1 worm cellular context compared by ENCODE assay signal in genomic region chrII:6825732-6826131, ce11.
TF ChIP-seq lines count a peak whose summit lies in the region.

No protein-coding gene starts in this region.

TF ChIP-seq in whole organism, L2 larva, 48 proteins besides CTCF, POLR2A, EP300 and RAD21 (continued from another document):
- peak; percentile 25 for TF ChIP-seq unc-62 (GFP tag; optimal IDR thresholded peaks at IDR 0.05; lab: Kevin White, UChicago)
- TF ChIP-seq ceh-82 (tag; optimal IDR thresholded peaks at IDR 0.05; lab: Kevin White, UChicago), result no peak
- TF ChIP-seq nhr-6 (tag; optimal IDR thresholded peaks at IDR 0.05; lab: Kevin White, UChicago), result peak; percentile 34
- no peak for TF ChIP-seq ztf-1 (GFP tag; conservative IDR thresholded peaks at IDR 0.05; lab: Robert Waterston, UW)
- no peak for TF ChIP-seq alr-1 (tag; optimal IDR thresholded peaks at IDR 0.05; lab: Kevin White, UChicago)
- no peak for TF ChIP-seq lin-13 (GFP tag; optimal IDR thresholded peaks at IDR 0.05; lab: Kevin White, UChicago)
- no peak for TF ChIP-seq unc-55 (GFP tag; optimal IDR thresholded peaks at IDR 0.05; lab: Kevin White, UChicago)
- TF ChIP-seq nhr-11 (tag; optimal IDR thresholded peaks at IDR 0.05; lab: Kevin White, UChicago), result no peak
- TF ChIP-seq ama-1 (optimal IDR thresholded peaks at IDR 0.05; lab: Kevin White, UChicago), result no peak
- TF ChIP-seq F13H6.1 (tag; optimal IDR thresholded peaks at IDR 0.05; lab: Kevin White, UChicago), result peak; percentile 52
- peak; percentile 29 for TF ChIP-seq crh-2 (tag; optimal IDR thresholded peaks at IDR 0.05; lab: Kevin White, UChicago)
- TF ChIP-seq nhr-12 (tag; optimal IDR thresholded peaks at IDR 0.05; lab: Kevin White, UChicago), result no peak
- no peak for TF ChIP-seq aly-2 (tag; optimal IDR thresholded peaks at IDR 0.05; lab: Kevin White, UChicago)
- TF ChIP-seq nhr-10 (tag; optimal IDR thresholded peaks at IDR 0.05; lab: Kevin White, UChicago), result no peak
- no peak for TF ChIP-seq skn-1 (tag; optimal IDR thresholded peaks at IDR 0.05; lab: Kevin White, UChicago)
- TF ChIP-seq lin-11 (tag; optimal IDR thresholded peaks at IDR 0.05; lab: Kevin White, UChicago), result no peak
- no peak for TF ChIP-seq R02D3.7 (tag; optimal IDR thresholded peaks at IDR 0.05; lab: Kevin White, UChicago)
- no peak for TF ChIP-seq nhr-77 (tag; optimal IDR thresholded peaks at IDR 0.05; lab: Kevin White, UChicago)
- no peak for TF ChIP-seq elt-3 (tag; optimal IDR thresholded peaks at IDR 0.05; lab: Kevin White, UChicago)
- peak; percentile 78 for TF ChIP-seq ceh-16 (tag; optimal IDR thresholded peaks at IDR 0.05; lab: Kevin White, UChicago)
- TF ChIP-seq nhr-129 (tag; optimal IDR thresholded peaks at IDR 0.05; lab: Kevin White, UChicago), result no peak
- TF ChIP-seq lsy-2 (tag; optimal IDR thresholded peaks at IDR 0.05; lab: Kevin White, UChicago), result peak in 1 of 2 experiments; percentile 42
- no peak for TF ChIP-seq lin-39 (tag; optimal IDR thresholded peaks at IDR 0.05; lab: Kevin White, UChicago)
- TF ChIP-seq sma-3 (GFP tag; optimal IDR thresholded peaks at IDR 0.05; lab: Kevin White, UChicago), result peak; percentile 41
- peak; percentile 41 for TF ChIP-seq egl-27 (tag; optimal IDR thresholded peaks at IDR 0.05; lab: Kevin White, UChicago)
